Worm (Caenorhabditis elegans) whole organism, L1 larva: ENCODE data around the gene W01A11.7.

Source experiments
- F16B12.6 ChIP-seq: fragments of 150-350 bp; optimal IDR thresholded peaks from 2 replicates; lab custom pipeline; 2014; ENCODE audit warnings: missing biosample characterization, missing genetic modification characterization
- aha-1 ChIP-seq: fragments of 150-350 bp; optimal IDR thresholded peaks from 2 replicates; lab custom pipeline; 2014; ENCODE audit warnings: missing biosample characterization, missing genetic modification characterization
- ama-1 ChIP-seq: fragments of 150-350 bp; optimal IDR thresholded peaks from 2 replicates; lab custom pipeline; 2014
- blmp-1 ChIP-seq: fragments of 150-350 bp; optimal IDR thresholded peaks from 2 replicates; lab custom pipeline; 2014; ENCODE audit warnings: missing biosample characterization, missing genetic modification characterization
- ceh-82 ChIP-seq, 3 experiments: fragments of 150-350 bp in 1 of 3; sonication (generic microtip) in 2 of 3; optimal IDR thresholded peaks; 2 replicates each; lab custom pipeline; 2014 to 2017; ENCODE audit warnings: missing biosample characterization in 3 of 3, missing genetic modification characterization in 3 of 3
- dpl-1 ChIP-seq, 3 experiments: fragments of 150-350 bp in 2 of 3; sonication (generic microtip) in 1 of 3; optimal IDR thresholded peaks; 2 replicates each; lab custom pipeline; 2014 to 2017; ENCODE audit warnings: missing biosample characterization in 3 of 3, missing genetic modification characterization in 3 of 3, missing genetic modification reagents in 3 of 3
- dsc-1 ChIP-seq: sonication (generic microtip); optimal IDR thresholded peaks from 2 replicates; lab custom pipeline; 2016; ENCODE audit warnings: mild to moderate bottlenecking, missing genetic modification characterization, missing compliant biosample characterization
- efl-1 ChIP-seq, 4 experiments: fragments of 150-350 bp; optimal IDR thresholded peaks in 3 of 4; peaks in 1 of 4; 1 replicate in 1 of 4; 2 replicates in 3 of 4; lab custom pipeline; 2014; ENCODE audit warnings: missing biosample characterization in 2 of 4, missing genetic modification characterization in 2 of 4, missing genetic modification reagents in 2 of 4
- egl-13 ChIP-seq: sonication (generic microtip); optimal IDR thresholded peaks from 2 replicates; lab custom pipeline; 2016; ENCODE audit warnings: missing genotype, missing genetic modification reagents, missing genetic modification characterization, missing compliant biosample characterization
- egl-27 ChIP-seq, 2 experiments: fragments of 150-350 bp in 1 of 2; sonication (generic microtip); optimal IDR thresholded peaks; 3 replicates each; lab custom pipeline; 2017 to 2018; ENCODE audit warnings: missing biosample characterization in 2 of 2, missing genetic modification characterization in 2 of 2, missing genetic modification reagents in 2 of 2
- elt-2 ChIP-seq: sonication (generic microtip); optimal IDR thresholded peaks from 2 replicates; lab custom pipeline; 2016; ENCODE audit warnings: missing genetic modification characterization, mild to moderate bottlenecking, inconsistent platforms, missing compliant biosample characterization, missing genetic modification reagents
- elt-3 ChIP-seq, 6 experiments: fragments of 150-350 bp in 1 of 6; sonication (generic microtip); optimal IDR thresholded peaks; 2 replicates each; lab custom pipeline; 2017 to 2018; ENCODE audit warnings: missing biosample characterization in 6 of 6, missing genetic modification characterization in 6 of 6, inconsistent platforms in 1 of 6
- ets-5 ChIP-seq: fragments of 200-800 bp; sonication (Bioruptor generic); IDR thresholded peaks from 2 replicates; pipeline ENCODE4 v1.3.6; 2022; ENCODE audit warnings: missing genetic modification characterization, missing compliant biosample characterization
- fkh-8 ChIP-seq: sonication (generic microtip); optimal IDR thresholded peaks from 2 replicates; lab custom pipeline; 2016; ENCODE audit warnings: mild to moderate bottlenecking, missing genetic modification characterization, missing compliant biosample characterization
- grh-1 ChIP-seq: fragments of 200-800 bp; sonication (Bioruptor generic); IDR thresholded peaks from 2 replicates; pipeline ENCODE4 v1.3.6; 2022; ENCODE audit warnings: missing genetic modification reagents, missing genetic modification characterization, missing compliant biosample characterization
- lin-13 ChIP-seq: fragments of 150-350 bp; optimal IDR thresholded peaks from 2 replicates; lab custom pipeline; 2014; ENCODE audit warnings: missing biosample characterization, missing genetic modification reagents, missing genetic modification characterization
- lin-14 ChIP-seq: fragments of 200-800 bp; sonication (Bioruptor generic); optimal IDR thresholded peaks from 2 replicates; lab custom pipeline; 2018; ENCODE audit warnings: mild to moderate bottlenecking, missing genetic modification characterization, moderate library complexity, missing compliant biosample characterization
- lin-15B ChIP-seq: fragments of 150-350 bp; sonication (generic microtip); optimal IDR thresholded peaks from 3 replicates; lab custom pipeline; 2014; ENCODE audit warnings: missing biosample characterization, missing genetic modification characterization
- lin-35 ChIP-seq, 2 experiments: fragments of 150-350 bp; optimal IDR thresholded peaks; 2 replicates each; lab custom pipeline; 2014; ENCODE audit warnings: missing biosample characterization in 2 of 2, missing genetic modification characterization in 2 of 2, missing genetic modification reagents in 2 of 2
- mdl-1 ChIP-seq, 2 experiments: fragments of 150-350 bp; optimal IDR thresholded peaks; 2 replicates each; lab custom pipeline; 2014 to 2017; ENCODE audit warnings: missing biosample characterization in 2 of 2, missing genetic modification characterization in 2 of 2, inconsistent platforms in 1 of 2
- mep-1 ChIP-seq: fragments of 150-350 bp; optimal IDR thresholded peaks from 2 replicates; lab custom pipeline; 2014; ENCODE audit warnings: missing biosample characterization, missing genetic modification characterization
- nhr-11 ChIP-seq: fragments of 150-350 bp; optimal IDR thresholded peaks from 2 replicates; lab custom pipeline; 2014; ENCODE audit warnings: missing biosample characterization, missing genetic modification characterization
- nhr-28 ChIP-seq: fragments of 150-350 bp; optimal IDR thresholded peaks from 2 replicates; lab custom pipeline; 2014; ENCODE audit warnings: missing biosample characterization, missing genetic modification characterization
- nhr-47 ChIP-seq: sonication (generic microtip); optimal IDR thresholded peaks from 2 replicates; lab custom pipeline; 2016; ENCODE audit warnings: mild to moderate bottlenecking, missing genetic modification characterization, moderate library complexity, missing compliant biosample characterization
- nhr-85 ChIP-seq: sonication (generic microtip); peaks from one replicate; lab custom pipeline; 2016; ENCODE audit warnings: missing genetic modification characterization, inconsistent platforms, missing compliant biosample characterization
- nhr-90 ChIP-seq: sonication (generic microtip); optimal IDR thresholded peaks from 2 replicates; lab custom pipeline; 2016; ENCODE audit warnings: mild to moderate bottlenecking, missing genetic modification characterization, missing compliant biosample characterization; ENCODE audit not compliant: poor library complexity
- pag-3 ChIP-seq: sonication (generic microtip); optimal IDR thresholded peaks from 2 replicates; lab custom pipeline; 2017; ENCODE audit warnings: missing genetic modification characterization, mild to moderate bottlenecking, missing compliant biosample characterization, antibody characterized with exemption, borderline replicate concordance; ENCODE audit not compliant: insufficient read depth
- pax-3 ChIP-seq: fragments of 200-800 bp; sonication (Bioruptor generic); optimal IDR thresholded peaks from 2 replicates; lab custom pipeline; 2018; ENCODE audit warnings: mild to moderate bottlenecking, missing genetic modification characterization, moderate library complexity, missing compliant biosample characterization
- rnt-1 ChIP-seq: sonication (generic microtip); optimal IDR thresholded peaks from 2 replicates; lab custom pipeline; 2016; ENCODE audit warnings: mild to moderate bottlenecking, missing genetic modification characterization, moderate library complexity, missing compliant biosample characterization
- sox-4 ChIP-seq: sonication (generic microtip); optimal IDR thresholded peaks from 2 replicates; lab custom pipeline; 2016; ENCODE audit warnings: missing genetic modification characterization, missing compliant biosample characterization
- sptf-1 ChIP-seq: fragments of 150-350 bp; optimal IDR thresholded peaks from 2 replicates; lab custom pipeline; 2014; ENCODE audit warnings: missing biosample characterization, missing genetic modification characterization
- tbx-2 ChIP-seq: sonication (generic microtip); optimal IDR thresholded peaks from 2 replicates; lab custom pipeline; 2016; ENCODE audit warnings: missing genetic modification characterization, missing compliant biosample characterization
- tlp-1 ChIP-seq: fragments of 150-350 bp; optimal IDR thresholded peaks from 2 replicates; lab custom pipeline; 2014; ENCODE audit warnings: missing biosample characterization, missing genetic modification characterization
- unc-30 ChIP-seq: sonication (generic microtip); optimal IDR thresholded peaks from 2 replicates; lab custom pipeline; 2017; ENCODE audit warnings: missing biosample characterization, missing genetic modification characterization
- unc-62 ChIP-seq: fragments of 150-350 bp; optimal IDR thresholded peaks from 2 replicates; lab custom pipeline; 2014; ENCODE audit warnings: missing biosample characterization, missing genetic modification reagents, missing genetic modification characterization
- vab-15 ChIP-seq: sonication (generic microtip); optimal IDR thresholded peaks from 2 replicates; lab custom pipeline; 2017; ENCODE audit warnings: missing genotype, mild to moderate bottlenecking, missing genetic modification characterization, missing compliant biosample characterization
- zag-1 ChIP-seq: fragments of 150-350 bp; optimal IDR thresholded peaks from 2 replicates; lab custom pipeline; 2014; ENCODE audit warnings: missing biosample characterization, missing genetic modification characterization
- ztf-11 ChIP-seq, 2 experiments: sonication (generic microtip); optimal IDR thresholded peaks; 2 replicates each; lab custom pipeline; 2016 to 2017; ENCODE audit warnings: missing genetic modification characterization in 2 of 2, missing biosample characterization in 1 of 2, missing compliant biosample characterization in 1 of 2
- ztf-4 ChIP-seq: fragments of 150-350 bp; optimal IDR thresholded peaks from 2 replicates; lab custom pipeline; 2014; ENCODE audit warnings: missing biosample characterization, missing genetic modification characterization

The W01A11.7 gene

DNA sequence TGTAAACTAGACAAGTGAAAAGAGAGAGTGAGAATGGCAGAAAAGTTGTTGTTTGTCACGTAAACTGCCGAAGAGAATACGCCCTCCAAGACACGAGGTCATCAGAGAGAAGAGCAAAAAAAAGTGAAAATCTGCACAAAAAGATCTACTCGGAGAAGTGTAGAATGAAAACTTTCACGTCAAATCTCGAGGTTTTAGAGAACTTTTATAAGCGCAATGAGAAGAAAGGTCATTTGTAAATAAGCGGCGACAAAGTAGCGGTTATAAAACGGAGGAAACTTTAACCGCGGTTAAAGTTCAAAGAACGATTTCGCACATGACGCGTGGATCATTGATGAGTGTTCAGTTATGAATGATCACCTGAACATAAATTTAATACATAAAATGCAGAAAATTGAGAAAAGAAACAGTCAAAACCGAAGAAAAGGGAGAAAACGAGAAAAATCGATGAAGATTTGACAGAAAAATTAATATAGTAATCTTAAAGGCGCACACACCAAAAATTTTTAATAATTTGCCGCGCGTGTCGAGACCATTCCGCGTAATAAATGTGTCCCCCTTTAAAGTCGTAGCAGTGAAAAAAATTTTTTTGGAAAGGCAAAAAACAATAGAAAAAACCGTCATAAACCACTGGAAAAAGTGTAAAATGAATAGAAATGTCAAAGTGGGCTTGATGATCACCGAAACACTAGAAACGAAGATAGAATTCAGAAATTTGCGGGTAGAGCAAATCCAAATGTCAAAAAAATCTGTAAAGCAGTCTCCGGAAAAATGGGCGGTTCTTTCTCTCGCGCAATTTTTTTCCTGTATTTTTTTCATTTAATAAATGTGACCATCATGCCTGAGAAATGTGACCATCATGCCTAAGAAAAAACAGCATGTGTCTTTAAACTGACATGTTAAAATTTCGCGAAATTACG, 12.4 kb upstream of the W01A11.7 start (continued):
- TF ChIP-seq nhr-11 (no peak), nhr-28 (no peak), aha-1 (peak; percentile 49)

- TF ChIP-seq egl-13 (tag; lab: Kevin White, UChicago) (no peak), nhr-90 (tag; lab: Kevin White, UChicago) (no peak), unc-62 (GFP tag; lab: Kevin White, UChicago) (no peak), lin-13 (GFP tag; lab: Kevin White, UChicago) (no peak), mdl-1 (tag; optimal IDR thresholded peaks at IDR 0.05; lab: Kevin White, UChicago) (no peak), vab-15 (tag; lab: Kevin White, UChicago) (no peak), fkh-8 (tag; lab: Kevin White, UChicago) (peak; percentile 33), lin-15B (tag; lab: Kevin White, UChicago) (no peak), efl-1 (optimal IDR thresholded peaks at IDR 0.05; lab: Kevin White, UChicago) (peak in 1 of 2 experiments; percentile 75), efl-1 (GFP tag; optimal IDR thresholded peaks at IDR 0.05 in 1 of 2; lab: Kevin White, UChicago) (peak; percentile 72 to 96), pax-3 (tag; lab: Kevin White, UChicago) (peak; percentile 11), ztf-4 (tag; lab: Kevin White, UChicago) (no peak), grh-1 (no peak), tlp-1 (tag; lab: Kevin White, UChicago) (no peak), mep-1 (tag; lab: Kevin White, UChicago) (peak; percentile 7), nhr-28 (no peak), nhr-85 (tag; lab: Kevin White, UChicago) (peak; percentile 30), sptf-1 (no peak), elt-3 (tag; optimal IDR thresholded peaks at IDR 0.05; lab: Kevin White, UChicago) (peak in 1 of 6 experiments; percentile 40), ztf-11 (tag; optimal IDR thresholded peaks at IDR 0.05; lab: Kevin White, UChicago) (no peak), ceh-82 (tag; optimal IDR thresholded peaks at IDR 0.05; lab: Kevin White, UChicago) (no peak), lin-14 (peak; percentile 58), unc-30 (tag; lab: Kevin White, UChicago) (no peak), lin-35 (GFP tag; optimal IDR thresholded peaks at IDR 0.05; lab: Kevin White, UChicago) (peak; percentile 30 to 71), blmp-1 (peak; percentile 62), nhr-47 (tag; lab: Kevin White, UChicago) (peak; percentile 13), zag-1 (tag; lab: Kevin White, UChicago) (no peak), egl-27 (tag; optimal IDR thresholded peaks at IDR 0.05; lab: Kevin White, UChicago) (peak in 1 of 2 experiments; percentile 25), sox-4 (tag; lab: Kevin White, UChicago) (no peak), ama-1 (lab: Kevin White, UChicago) (no peak), dpl-1 (GFP tag; optimal IDR thresholded peaks at IDR 0.05; lab: Kevin White, UChicago) (peak; percentile 44 to 79 (median 53)), elt-2 (peak; percentile 29), aha-1 (no peak), dsc-1 (tag; lab: Kevin White, UChicago) (no peak), pag-3 (tag; lab: Kevin White, UChicago) (no peak), tbx-2 (no peak), ets-5 (GFP tag; lab: Robert Waterston, UW) (no peak), rnt-1 (tag; lab: Kevin White, UChicago) (no peak), F16B12.6 (no peak)
- TF ChIP-seq, all 84 proteins: peak for 13
Measured at ce11 chrV:6516491-6517304, 11.5 kb upstream of the W01A11.7 start, which contains the start of gene mdh-1. Gene mdh-1, minus strand, starts transcription at chrV:6516526.
